Fruit fly (Drosophila melanogaster) whole organism, embryonic: ENCODE results near the gene CG9577.
"Not testable (repeated sequence)": the region's sequence is repeated elsewhere in the genome, so short reads cannot be mapped to it uniquely, and the experiment has no call there.

Experiments used
- CG10654 ChIP-seq: fragments of 200-800 bp; sonication (Bioruptor generic); optimal IDR thresholded peaks from 2 replicates; lab custom pipeline; 2016; ENCODE audit warnings: missing biosample characterization, missing genetic modification characterization
- CG15073 ChIP-seq: fragments of 200-800 bp; sonication (Bioruptor generic); optimal IDR thresholded peaks from 2 replicates; lab custom pipeline; 2016; ENCODE audit warnings: missing biosample characterization, missing genetic modification characterization
- CG30403 ChIP-seq: fragments of 200-800 bp; sonication (Bioruptor generic); optimal IDR thresholded peaks from 3 replicates; lab custom pipeline; 2016; ENCODE audit warnings: missing biosample characterization, missing genetic modification characterization
- CG3407 ChIP-seq: fragments of 200-800 bp; sonication (Bioruptor generic); optimal IDR thresholded peaks from 2 replicates; lab custom pipeline; 2018; ENCODE audit warnings: missing biosample characterization, mild to moderate bottlenecking, missing genetic modification characterization
- NC2β ChIP-seq: fragments of 200-800 bp; sonication (Bioruptor generic); optimal IDR thresholded peaks from 2 replicates; lab custom pipeline; 2016; ENCODE audit warnings: missing biosample characterization, missing genetic modification characterization
- dati ChIP-seq: fragments of 200-800 bp; sonication (Bioruptor generic); IDR thresholded peaks from 2 replicates; pipeline ENCODE4 v1.3.6; 2022; ENCODE audit warnings: missing biosample characterization, missing genetic modification characterization
- dimm ChIP-seq: fragments of 200-800 bp; sonication (Bioruptor generic); IDR thresholded peaks from 2 replicates; pipeline ENCODE4 v1.3.6; 2022; ENCODE audit warnings: missing biosample characterization, missing genetic modification characterization
- ssp ChIP-seq: fragments of 200-800 bp; sonication (Bioruptor generic); IDR thresholded peaks from 2 replicates; pipeline ENCODE4 v1.3.6; 2022; ENCODE audit warnings: missing biosample characterization, missing genetic modification characterization

dm6 chrX:20217159-20217558 lies 50.7 kb downstream of the CG9577 start, which contains the start of gene SdicC:
- TF ChIP-seq dati; CG30403 (GFP tag; lab: Kevin White, UChicago); CG15073 (GFP tag; lab: Kevin White, UChicago); ssp (GFP tag; lab: Robert Waterston, UW); NC2β (GFP tag; lab: Kevin White, UChicago); CG10654; dimm (GFP tag; lab: Robert Waterston, UW); CG3407 (GFP tag; lab: Kevin White, UChicago): not testable (repeated sequence)
